Fruit fly (Drosophila melanogaster): Measurements from ENCODE around the gene CRMP.

- TF ChIP-seq CG11762 (GFP tag; optimal IDR thresholded peaks at IDR 0.05; ENCODE audit: insufficient read depth) (no peak), fkh (GFP tag; optimal IDR thresholded peaks at IDR 0.05) (no peak), Met (GFP tag; optimal IDR thresholded peaks at IDR 0.05) (no peak), topi (GFP tag; optimal IDR thresholded peaks at IDR 0.05) (no peak), ss (GFP tag; optimal IDR thresholded peaks at IDR 0.05) (no peak), CG10631 (GFP tag; optimal IDR thresholded peaks at IDR 0.05) (no peak), net (GFP tag; optimal IDR thresholded peaks at IDR 0.05) (no peak), CG6808 (GFP tag; optimal IDR thresholded peaks at IDR 0.05) (no peak), CG10669 (GFP tag; optimal IDR thresholded peaks at IDR 0.05) (no peak), spab (GFP tag; optimal IDR thresholded peaks at IDR 0.05) (no peak), Lpt (GFP tag; optimal IDR thresholded peaks at IDR 0.05) (no peak)
These were observed 17.7 kb downstream of the CRMP start, which contains the start of gene PolZ2 for dm6 chr3R:5588573-5588972.
